Fruit fly (Drosophila melanogaster): ENCODE measurements around the gene nerfin-2.

nerfin-2 gene

dm6 chr3R:10114915-10115534, 44.1 kb downstream of the nerfin-2 start:
- TF ChIP-seq noc (tag; optimal IDR thresholded peaks at IDR 0.05) = peak; percentile 55

dm6 chr3R:10115797-10116196, 44.9 kb downstream of the nerfin-2 start:
- TF ChIP-seq noc (tag; optimal IDR thresholded peaks at IDR 0.05) = no peak

dm6 chr3R:10119592-10119991, 48.7 kb downstream of the nerfin-2 start:
- TF ChIP-seq noc (tag; optimal IDR thresholded peaks at IDR 0.05) = peak; percentile 87

dm6 chr3R:10121266-10121904, 50.5 kb downstream of the nerfin-2 start, which contains the start of the genes gammaSnap2 and ATPsynepsilonL:
gammaSnap2 (minus strand) TSS chr3R:10121400.
ATPsynepsilonL (plus strand) TSS chr3R:10121773.
- no peak for TF ChIP-seq noc (tag; optimal IDR thresholded peaks at IDR 0.05)
